Worm (Caenorhabditis elegans): ENCODE data around the gene srd-25.

srd-25 gene

DNA sequence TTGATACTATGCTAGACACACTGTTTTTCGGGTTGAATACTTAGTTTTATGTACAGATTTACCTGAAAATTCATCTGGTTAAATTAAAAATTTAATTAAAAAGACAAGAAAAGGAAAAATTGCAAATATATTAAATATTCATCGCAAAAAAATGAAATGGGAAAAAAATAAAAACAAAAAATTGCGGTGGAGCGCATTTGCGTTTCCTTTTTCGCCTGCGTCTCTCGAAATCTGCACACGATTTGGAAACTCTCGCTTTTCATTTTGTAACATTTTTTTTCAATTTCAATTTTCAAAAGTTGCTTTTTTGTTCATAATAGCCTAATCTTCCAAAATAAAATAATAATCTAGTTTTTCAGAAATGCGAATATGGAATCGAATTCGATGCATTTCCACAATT is 44.2 kb upstream of the srd-25 start, which contains the start of the genes F19F10.11 and C50E3.5 (continued):
- TF ChIP-seq rnt-1 (tag; optimal IDR thresholded peaks at IDR 0.05): peak; percentile 57
- no peak for TF ChIP-seq aha-1 (tag; optimal IDR thresholded peaks at IDR 0.05)
- no peak for TF ChIP-seq mef-2 (tag; optimal IDR thresholded peaks at IDR 0.05)
- TF ChIP-seq hlh-17 (GFP tag; optimal IDR thresholded peaks at IDR 0.05; ENCODE audit: borderline replicate concordance): no peak
- peak; percentile 73 for TF ChIP-seq nhr-47 (tag; optimal IDR thresholded peaks at IDR 0.05)
- TF ChIP-seq ztf-4 (tag; optimal IDR thresholded peaks at IDR 0.05): no peak
- TF ChIP-seq mab-9 (GFP tag; IDR thresholded peaks at IDR 0.05): no peak
- TF ChIP-seq xbp-1 (tag; optimal IDR thresholded peaks at IDR 0.05): peak; percentile 67
- peak in 1 of 6 experiments; percentile 57 for TF ChIP-seq elt-3 (tag; optimal IDR thresholded peaks at IDR 0.05)
- peak; percentile 27 to 64 for TF ChIP-seq lin-35 (GFP tag; optimal IDR thresholded peaks at IDR 0.05)
- TF ChIP-seq efl-1 (optimal IDR thresholded peaks at IDR 0.05): peak; percentile 69 to 71
- peak; percentile 69 to 95 for TF ChIP-seq efl-1 (GFP tag; optimal IDR thresholded peaks at IDR 0.05 in 1 of 2)
- peak; percentile 46 for TF ChIP-seq fos-1 (tag; optimal IDR thresholded peaks at IDR 0.05)
- no peak for TF ChIP-seq pqm-1 (tag; optimal IDR thresholded peaks at IDR 0.05)
- TF ChIP-seq tlp-1 (tag; optimal IDR thresholded peaks at IDR 0.05): no peak
- no peak for TF ChIP-seq zag-1 (tag; optimal IDR thresholded peaks at IDR 0.05)
- TF ChIP-seq grh-1 (GFP tag; IDR thresholded peaks at IDR 0.05): peak; percentile 18; the same call in 1 of the 2 replicates
- TF ChIP-seq ceh-88 (GFP tag; IDR thresholded peaks at IDR 0.05): no peak
- TF ChIP-seq hpl-2 (GFP tag; optimal IDR thresholded peaks at IDR 0.05): no peak
- peak; percentile 26 for TF ChIP-seq isw-1 (GFP tag; IDR thresholded peaks at IDR 0.05)
- TF ChIP-seq unc-98 (GFP tag; IDR thresholded peaks at IDR 0.05): no peak
- no peak for TF ChIP-seq hlh-4 (tag; optimal IDR thresholded peaks at IDR 0.05)
- no peak for TF ChIP-seq jun-1 (tag; optimal IDR thresholded peaks at IDR 0.05)
- no peak for TF ChIP-seq ceh-8 (GFP tag; optimal IDR thresholded peaks at IDR 0.05)
- no peak for TF ChIP-seq lin-39 (tag; optimal IDR thresholded peaks at IDR 0.05)
- peak; percentile 22 for TF ChIP-seq pag-3 (tag; optimal IDR thresholded peaks at IDR 0.05; ENCODE audit: borderline replicate concordance, insufficient read depth)
- no peak for TF ChIP-seq nhr-77 (tag; optimal IDR thresholded peaks at IDR 0.05)
- TF ChIP-seq nhr-84 (tag; optimal IDR thresholded peaks at IDR 0.05): no peak
- no peak for TF ChIP-seq pax-3 (tag; optimal IDR thresholded peaks at IDR 0.05)
- TF ChIP-seq mep-1 (tag; optimal IDR thresholded peaks at IDR 0.05): peak; percentile 82
- TF ChIP-seq lsy-2 (tag; optimal IDR thresholded peaks at IDR 0.05): peak; percentile 71 to 74
- no peak for TF ChIP-seq efl-3 (GFP tag; optimal IDR thresholded peaks at IDR 0.05)
- peak; percentile 62 for TF ChIP-seq dsc-1 (tag; optimal IDR thresholded peaks at IDR 0.05)
- TF ChIP-seq C34B4.2 (tag; optimal IDR thresholded peaks at IDR 0.05): no peak
- TF ChIP-seq sox-4 (tag; optimal IDR thresholded peaks at IDR 0.05): no peak

DNA sequence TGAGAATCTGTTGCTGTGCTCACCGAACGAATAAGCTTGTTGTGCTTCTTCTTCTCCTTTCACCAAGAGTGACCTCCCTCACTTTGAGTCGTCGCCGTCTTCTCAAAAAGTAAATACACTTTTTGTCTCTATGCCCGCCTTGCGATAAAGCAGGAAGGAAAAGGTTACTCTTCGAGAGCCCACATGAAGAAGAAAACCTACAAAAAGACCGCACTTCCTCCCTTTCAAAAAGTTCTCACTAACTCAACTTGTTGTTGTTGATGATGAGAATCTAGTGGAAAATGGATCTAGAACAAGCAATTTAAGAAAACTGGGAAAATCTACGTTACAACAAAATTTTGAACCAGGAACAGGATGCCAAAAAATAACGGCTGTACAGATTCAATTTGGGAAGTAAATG is 41.4 kb upstream of the srd-25 start, which contains the start of gene C50E3.6:
TSS of gene C50E3.6 (minus strand) at position 101 of the 400 bp plus-strand sequence.
- TF ChIP-seq lin-14 (GFP tag; optimal IDR thresholded peaks at IDR 0.05): peak; percentile 7
- TF ChIP-seq elt-2 (tag; optimal IDR thresholded peaks at IDR 0.05): no peak
- peak; percentile 49 for TF ChIP-seq fkh-10 (GFP tag; optimal IDR thresholded peaks at IDR 0.05)

DNA sequence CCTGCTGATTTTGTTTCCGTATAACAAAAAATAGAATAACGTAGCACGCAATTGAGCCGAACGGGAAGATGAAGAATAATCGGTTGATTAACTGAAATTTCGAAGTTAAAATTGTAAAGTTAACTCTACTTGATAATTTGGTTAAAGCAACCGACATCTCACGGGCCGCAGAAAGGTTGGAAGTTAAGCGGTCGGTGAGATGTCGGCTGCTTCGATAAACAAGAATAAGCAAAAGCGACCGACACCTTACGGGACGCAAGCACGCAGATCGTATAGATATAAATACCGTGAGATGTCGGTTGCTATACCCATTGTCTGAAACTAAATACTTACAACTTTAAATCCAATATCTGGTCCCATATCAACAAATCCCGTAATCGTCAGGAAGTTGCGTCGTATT is 36.7 kb upstream of the srd-25 start:
- TF ChIP-seq mab-9 (GFP tag; IDR thresholded peaks at IDR 0.05) (no peak), vab-15 (tag; optimal IDR thresholded peaks at IDR 0.05) (no peak), ama-1 (optimal IDR thresholded peaks at IDR 0.05) (no peak), hpl-2 (GFP tag; optimal IDR thresholded peaks at IDR 0.05) (no peak), fkh-10 (GFP tag; optimal IDR thresholded peaks at IDR 0.05) (no peak), dsc-1 (tag; optimal IDR thresholded peaks at IDR 0.05) (no peak), xbp-1 (tag; optimal IDR thresholded peaks at IDR 0.05) (no peak), hlh-17 (GFP tag; optimal IDR thresholded peaks at IDR 0.05; ENCODE audit: borderline replicate concordance) (no peak), zag-1 (tag; optimal IDR thresholded peaks at IDR 0.05) (no peak), snpc-4 (tag; optimal IDR thresholded peaks at IDR 0.05) (no peak), sox-4 (tag; optimal IDR thresholded peaks at IDR 0.05) (no peak), ets-5 (GFP tag; IDR thresholded peaks at IDR 0.05) (no peak)
